Worm (Caenorhabditis elegans) whole organism, L1 larva: ENCODE measurements around the gene sand-1.

ENCODE experiments used
- C16A3.4 ChIP-seq: fragments of 150-350 bp; optimal IDR thresholded peaks from 2 replicates; lab custom pipeline; 2014; ENCODE audit warnings: missing biosample characterization, missing genetic modification characterization
- F16B12.6 ChIP-seq: fragments of 150-350 bp; optimal IDR thresholded peaks from 2 replicates; lab custom pipeline; 2014; ENCODE audit warnings: missing biosample characterization, missing genetic modification characterization
- Y116A8C.19 ChIP-seq: sonication (generic microtip); optimal IDR thresholded peaks from 2 replicates; lab custom pipeline; 2016; ENCODE audit warnings: missing compliant biosample characterization, missing genetic modification characterization, borderline replicate concordance
- aly-2 ChIP-seq: fragments of 150-350 bp; optimal IDR thresholded peaks from 2 replicates; lab custom pipeline; 2014; ENCODE audit warnings: missing biosample characterization, missing genetic modification characterization
- ama-1 ChIP-seq: fragments of 150-350 bp; optimal IDR thresholded peaks from 2 replicates; lab custom pipeline; 2014
- blmp-1 ChIP-seq: fragments of 150-350 bp; optimal IDR thresholded peaks from 2 replicates; lab custom pipeline; 2014; ENCODE audit warnings: missing biosample characterization, missing genetic modification characterization
- ceh-8 ChIP-seq: fragments of 200-800 bp; sonication (Bioruptor generic); optimal IDR thresholded peaks from 2 replicates; lab custom pipeline; 2018; ENCODE audit warnings: mild to moderate bottlenecking, missing genetic modification characterization, moderate library complexity, missing compliant biosample characterization
- ceh-82 ChIP-seq, 3 experiments: fragments of 150-350 bp in 1 of 3; sonication (generic microtip) in 2 of 3; optimal IDR thresholded peaks; 2 replicates each; lab custom pipeline; 2014 to 2017; ENCODE audit warnings: missing biosample characterization in 3 of 3, missing genetic modification characterization in 3 of 3
- ceh-88 ChIP-seq: fragments of 200-800 bp; sonication (Bioruptor generic); IDR thresholded peaks from 2 replicates; pipeline ENCODE4 v1.3.6; 2022; ENCODE audit warnings: missing genetic modification characterization, missing compliant biosample characterization
- ceh-90 ChIP-seq: sonication (generic microtip); optimal IDR thresholded peaks from 2 replicates; lab custom pipeline; 2016; ENCODE audit warnings: missing genetic modification characterization, missing compliant biosample characterization
- ces-1 ChIP-seq: fragments of 150-350 bp; optimal IDR thresholded peaks from 2 replicates; lab custom pipeline; 2014; ENCODE audit warnings: missing biosample characterization, missing genetic modification reagents, missing genetic modification characterization
- dpl-1 ChIP-seq, 3 experiments: fragments of 150-350 bp in 2 of 3; sonication (generic microtip) in 1 of 3; optimal IDR thresholded peaks; 2 replicates each; lab custom pipeline; 2014 to 2017; ENCODE audit warnings: missing biosample characterization in 3 of 3, missing genetic modification characterization in 3 of 3, missing genetic modification reagents in 3 of 3
- dsc-1 ChIP-seq: sonication (generic microtip); optimal IDR thresholded peaks from 2 replicates; lab custom pipeline; 2016; ENCODE audit warnings: mild to moderate bottlenecking, missing genetic modification characterization, missing compliant biosample characterization
- efl-1 ChIP-seq, 4 experiments: fragments of 150-350 bp; optimal IDR thresholded peaks in 3 of 4; peaks in 1 of 4; 1 replicate in 1 of 4; 2 replicates in 3 of 4; lab custom pipeline; 2014; ENCODE audit warnings: missing biosample characterization in 2 of 4, missing genetic modification characterization in 2 of 4, missing genetic modification reagents in 2 of 4
- egl-13 ChIP-seq: sonication (generic microtip); optimal IDR thresholded peaks from 2 replicates; lab custom pipeline; 2016; ENCODE audit warnings: missing genotype, missing genetic modification reagents, missing genetic modification characterization, missing compliant biosample characterization
- egl-27 ChIP-seq, 2 experiments: fragments of 150-350 bp in 1 of 2; sonication (generic microtip); optimal IDR thresholded peaks; 3 replicates each; lab custom pipeline; 2017 to 2018; ENCODE audit warnings: missing biosample characterization in 2 of 2, missing genetic modification characterization in 2 of 2, missing genetic modification reagents in 2 of 2
- elt-2 ChIP-seq: sonication (generic microtip); optimal IDR thresholded peaks from 2 replicates; lab custom pipeline; 2016; ENCODE audit warnings: missing genetic modification characterization, mild to moderate bottlenecking, inconsistent platforms, missing compliant biosample characterization, missing genetic modification reagents
- elt-3 ChIP-seq, 6 experiments: fragments of 150-350 bp in 1 of 6; sonication (generic microtip); optimal IDR thresholded peaks; 2 replicates each; lab custom pipeline; 2017 to 2018; ENCODE audit warnings: missing biosample characterization in 6 of 6, missing genetic modification characterization in 6 of 6, inconsistent platforms in 1 of 6
- ets-5 ChIP-seq: fragments of 200-800 bp; sonication (Bioruptor generic); IDR thresholded peaks from 2 replicates; pipeline ENCODE4 v1.3.6; 2022; ENCODE audit warnings: missing genetic modification characterization, missing compliant biosample characterization
- fkh-10 ChIP-seq: sonication (generic microtip); optimal IDR thresholded peaks from 2 replicates; lab custom pipeline; 2017; ENCODE audit warnings: missing biosample characterization, missing genetic modification reagents, missing genetic modification characterization
- fkh-8 ChIP-seq: sonication (generic microtip); optimal IDR thresholded peaks from 2 replicates; lab custom pipeline; 2016; ENCODE audit warnings: mild to moderate bottlenecking, missing genetic modification characterization, missing compliant biosample characterization
- fos-1 ChIP-seq: fragments of 150-350 bp; optimal IDR thresholded peaks from 2 replicates; lab custom pipeline; 2014; ENCODE audit warnings: missing biosample characterization, missing genetic modification characterization
- hlh-17 ChIP-seq: fragments of 200-800 bp; sonication (Bioruptor generic); optimal IDR thresholded peaks from 2 replicates; lab custom pipeline; 2018; ENCODE audit warnings: missing genetic modification characterization, mild to moderate bottlenecking, missing compliant biosample characterization, moderate library complexity, borderline replicate concordance
- irx-1 ChIP-seq: sonication (generic microtip); optimal IDR thresholded peaks from 2 replicates; lab custom pipeline; 2016; ENCODE audit warnings: missing genetic modification characterization, missing compliant biosample characterization
- isw-1 ChIP-seq: fragments of 200-800 bp; sonication (Bioruptor generic); IDR thresholded peaks from 2 replicates; pipeline ENCODE4 v1.3.6; 2022; ENCODE audit warnings: missing genetic modification characterization, missing compliant biosample characterization
- jun-1 ChIP-seq: fragments of 150-350 bp; optimal IDR thresholded peaks from 2 replicates; lab custom pipeline; 2014; ENCODE audit warnings: missing biosample characterization, missing genetic modification reagents, missing genetic modification characterization
- lin-13 ChIP-seq: fragments of 150-350 bp; optimal IDR thresholded peaks from 2 replicates; lab custom pipeline; 2014; ENCODE audit warnings: missing biosample characterization, missing genetic modification reagents, missing genetic modification characterization
- lin-15B ChIP-seq: fragments of 150-350 bp; sonication (generic microtip); optimal IDR thresholded peaks from 3 replicates; lab custom pipeline; 2014; ENCODE audit warnings: missing biosample characterization, missing genetic modification characterization
- lin-35 ChIP-seq, 2 experiments: fragments of 150-350 bp; optimal IDR thresholded peaks; 2 replicates each; lab custom pipeline; 2014; ENCODE audit warnings: missing biosample characterization in 2 of 2, missing genetic modification characterization in 2 of 2, missing genetic modification reagents in 2 of 2
- mab-9 ChIP-seq: fragments of 200-800 bp; sonication (Bioruptor generic); IDR thresholded peaks from 2 replicates; pipeline ENCODE4 v1.3.6; 2022; ENCODE audit warnings: missing genetic modification reagents, missing genetic modification characterization, missing compliant biosample characterization
- mef-2 ChIP-seq: fragments of 150-350 bp; optimal IDR thresholded peaks from 2 replicates; lab custom pipeline; 2014; ENCODE audit warnings: missing biosample characterization, missing genetic modification characterization
- nhr-11 ChIP-seq: fragments of 150-350 bp; optimal IDR thresholded peaks from 2 replicates; lab custom pipeline; 2014; ENCODE audit warnings: missing biosample characterization, missing genetic modification characterization
- nhr-19 ChIP-seq: fragments of 200-800 bp; sonication (Bioruptor generic); conservative IDR thresholded peaks from 2 replicates; pipeline ENCODE4 v1.3.6; 2022; ENCODE audit warnings: missing genetic modification characterization, missing compliant biosample characterization
- nhr-20 ChIP-seq: sonication (generic microtip); optimal IDR thresholded peaks from 2 replicates; lab custom pipeline; 2016; ENCODE audit warnings: mild to moderate bottlenecking, missing genetic modification characterization, missing compliant biosample characterization
- nhr-76 ChIP-seq: sonication (generic microtip); optimal IDR thresholded peaks from 2 replicates; lab custom pipeline; 2017; ENCODE audit warnings: missing biosample characterization, missing genetic modification characterization
- nhr-77 ChIP-seq: fragments of 150-350 bp; optimal IDR thresholded peaks from 2 replicates; lab custom pipeline; 2014; ENCODE audit warnings: missing biosample characterization, missing genetic modification characterization
- nhr-84 ChIP-seq: sonication (generic microtip); optimal IDR thresholded peaks from 2 replicates; lab custom pipeline; 2017; ENCODE audit warnings: missing biosample characterization, missing genetic modification characterization
- pax-3 ChIP-seq: fragments of 200-800 bp; sonication (Bioruptor generic); optimal IDR thresholded peaks from 2 replicates; lab custom pipeline; 2018; ENCODE audit warnings: mild to moderate bottlenecking, missing genetic modification characterization, moderate library complexity, missing compliant biosample characterization
- rnt-1 ChIP-seq: sonication (generic microtip); optimal IDR thresholded peaks from 2 replicates; lab custom pipeline; 2016; ENCODE audit warnings: mild to moderate bottlenecking, missing genetic modification characterization, moderate library complexity, missing compliant biosample characterization
- snpc-4 ChIP-seq: fragments of 150-350 bp; optimal IDR thresholded peaks from 2 replicates; lab custom pipeline; 2014; ENCODE audit warnings: missing biosample characterization, missing genetic modification characterization
- snu-23 ChIP-seq: sonication (generic microtip); optimal IDR thresholded peaks from 2 replicates; lab custom pipeline; 2016; ENCODE audit warnings: missing genetic modification characterization, missing compliant biosample characterization
- sox-4 ChIP-seq: sonication (generic microtip); optimal IDR thresholded peaks from 2 replicates; lab custom pipeline; 2016; ENCODE audit warnings: missing genetic modification characterization, missing compliant biosample characterization
- unc-130 ChIP-seq: fragments of 150-350 bp; optimal IDR thresholded peaks from 2 replicates; lab custom pipeline; 2017; ENCODE audit warnings: missing biosample characterization, missing genetic modification characterization, inconsistent platforms
- unc-30 ChIP-seq: sonication (generic microtip); optimal IDR thresholded peaks from 2 replicates; lab custom pipeline; 2017; ENCODE audit warnings: missing biosample characterization, missing genetic modification characterization
- zip-4 ChIP-seq: fragments of 200-800 bp; sonication (Bioruptor generic); optimal IDR thresholded peaks from 2 replicates; lab custom pipeline; 2018; ENCODE audit warnings: mild to moderate bottlenecking, missing genetic modification characterization, moderate library complexity, missing compliant biosample characterization
- ztf-11 ChIP-seq, 2 experiments: sonication (generic microtip); optimal IDR thresholded peaks; 2 replicates each; lab custom pipeline; 2016 to 2017; ENCODE audit warnings: missing genetic modification characterization in 2 of 2, missing biosample characterization in 1 of 2, missing compliant biosample characterization in 1 of 2
- ztf-4 ChIP-seq: fragments of 150-350 bp; optimal IDR thresholded peaks from 2 replicates; lab custom pipeline; 2014; ENCODE audit warnings: missing biosample characterization, missing genetic modification characterization

Gene sand-1

ce11 chrIV:5364135-5364609 lies 2.5 kb upstream of the sand-1 start, which contains the start of the genes hda-6 and F41H10.4 (continued):
- TF ChIP-seq zip-4 (peak; percentile 53), ces-1 (GFP tag; lab: Kevin White, UChicago) (no peak), fkh-10 (GFP tag; lab: Kevin White, UChicago) (no peak), rnt-1 (tag; lab: Kevin White, UChicago) (peak; percentile 97), hlh-17 (GFP tag; lab: Kevin White, UChicago) (no peak), efl-1 (optimal IDR thresholded peaks at IDR 0.05; lab: Kevin White, UChicago) (peak; percentile 65 to 83), efl-1 (GFP tag; optimal IDR thresholded peaks at IDR 0.05 in 1 of 2; lab: Kevin White, UChicago) (peak; percentile 82 to 98), dsc-1 (tag; lab: Kevin White, UChicago) (peak; percentile 85), fos-1 (tag; lab: Kevin White, UChicago) (no peak), blmp-1 (tag; lab: Kevin White, UChicago) (peak; percentile 40), ceh-82 (tag; optimal IDR thresholded peaks at IDR 0.05; lab: Kevin White, UChicago) (peak; percentile 55 to 68 (median 57)), unc-130 (tag; lab: Kevin White, UChicago) (peak; percentile 92), egl-27 (tag; optimal IDR thresholded peaks at IDR 0.05; lab: Kevin White, UChicago) (no peak), egl-13 (peak; percentile 76), nhr-11 (tag; lab: Kevin White, UChicago) (no peak), unc-30 (tag; lab: Kevin White, UChicago) (no peak), ztf-11 (tag; optimal IDR thresholded peaks at IDR 0.05; lab: Kevin White, UChicago) (peak in 1 of 2 experiments; percentile 89), pax-3 (peak; percentile 65), elt-3 (tag; optimal IDR thresholded peaks at IDR 0.05; lab: Kevin White, UChicago) (peak in 2 of 6 experiments; percentile 31 to 42), jun-1 (tag; lab: Kevin White, UChicago) (no peak), dpl-1 (GFP tag; optimal IDR thresholded peaks at IDR 0.05; lab: Kevin White, UChicago) (peak; percentile 67 to 82 (median 81)), fkh-8 (tag; lab: Kevin White, UChicago) (peak; percentile 71), nhr-77 (tag; lab: Kevin White, UChicago) (peak; percentile 39), ets-5 (GFP tag; lab: Robert Waterston, UW) (no peak), lin-35 (GFP tag; optimal IDR thresholded peaks at IDR 0.05; lab: Kevin White, UChicago) (peak; percentile 80 to 88), nhr-19 (GFP tag; lab: Robert Waterston, UW) (peak; percentile 76), ceh-90 (tag; lab: Kevin White, UChicago) (peak; percentile 85), ama-1 (no peak), ceh-88 (GFP tag; lab: Robert Waterston, UW) (no peak), sox-4 (tag; lab: Kevin White, UChicago) (peak; percentile 65), isw-1 (GFP tag; lab: Robert Waterston, UW) (peak; percentile 62), ztf-4 (peak; percentile 34)

- no peak for TF ChIP-seq ama-1
- TF ChIP-seq snpc-4 (tag; lab: Kevin White, UChicago) = no peak
- no peak for TF ChIP-seq efl-1 (optimal IDR thresholded peaks at IDR 0.05; lab: Kevin White, UChicago)
- TF ChIP-seq efl-1 (GFP tag; optimal IDR thresholded peaks at IDR 0.05 in 1 of 2; lab: Kevin White, UChicago) = peak in 1 of 2 experiments; percentile 92
Measured at ce11 chrIV:5367899-5368298, 1.2 kb downstream of the sand-1 start.

- TF ChIP-seq snu-23 (GFP tag; lab: Kevin White, UChicago) (peak; percentile 52), ceh-82 (tag; optimal IDR thresholded peaks at IDR 0.05; lab: Kevin White, UChicago) (peak in 1 of 3 experiments; percentile 41), dsc-1 (tag; lab: Kevin White, UChicago) (peak; percentile 13), ets-5 (GFP tag; lab: Robert Waterston, UW) (no peak), aly-2 (tag; lab: Kevin White, UChicago) (no peak), mab-9 (GFP tag; lab: Robert Waterston, UW) (no peak), Y116A8C.19 (tag; lab: Kevin White, UChicago) (no peak), ceh-8 (GFP tag; lab: Kevin White, UChicago) (no peak), fkh-10 (GFP tag; lab: Kevin White, UChicago) (no peak), zip-4 (no peak), ceh-88 (GFP tag; lab: Robert Waterston, UW) (no peak), irx-1 (tag; lab: Kevin White, UChicago) (no peak), nhr-20 (tag; lab: Kevin White, UChicago) (peak; percentile 27), mef-2 (tag; lab: Kevin White, UChicago) (no peak), unc-30 (tag; lab: Kevin White, UChicago) (no peak), F16B12.6 (tag; lab: Kevin White, UChicago) (peak; percentile 34), C16A3.4 (no peak), nhr-76 (tag; lab: Kevin White, UChicago) (no peak), elt-2 (tag; lab: Kevin White, UChicago) (no peak), fos-1 (tag; lab: Kevin White, UChicago) (no peak), ama-1 (no peak), lin-15B (tag; lab: Kevin White, UChicago) (peak; percentile 8), lin-13 (GFP tag; lab: Kevin White, UChicago) (no peak), sox-4 (tag; lab: Kevin White, UChicago) (no peak), lin-35 (GFP tag; optimal IDR thresholded peaks at IDR 0.05; lab: Kevin White, UChicago) (peak; percentile 37 to 43), nhr-84 (tag; lab: Kevin White, UChicago) (no peak)
Measured at ce11 chrIV:5368860-5369259, 2.2 kb downstream of the sand-1 start.
